Worm (Caenorhabditis elegans) whole organism, L1 larva: ENCODE measurements around the gene rol-8.

Experiments used
- C04F5.9 ChIP-seq: sonication (generic microtip); optimal IDR thresholded peaks from 2 replicates; lab custom pipeline; 2016; ENCODE audit warnings: missing genetic modification characterization, missing compliant biosample characterization
- F16B12.6 ChIP-seq: fragments of 150-350 bp; optimal IDR thresholded peaks from 2 replicates; lab custom pipeline; 2014; ENCODE audit warnings: missing biosample characterization, missing genetic modification characterization
- Y116A8C.19 ChIP-seq: sonication (generic microtip); optimal IDR thresholded peaks from 2 replicates; lab custom pipeline; 2016; ENCODE audit warnings: missing compliant biosample characterization, missing genetic modification characterization, borderline replicate concordance
- aly-2 ChIP-seq: fragments of 150-350 bp; optimal IDR thresholded peaks from 2 replicates; lab custom pipeline; 2014; ENCODE audit warnings: missing biosample characterization, missing genetic modification characterization
- blmp-1 ChIP-seq: fragments of 150-350 bp; optimal IDR thresholded peaks from 2 replicates; lab custom pipeline; 2014; ENCODE audit warnings: missing biosample characterization, missing genetic modification characterization
- ces-1 ChIP-seq: fragments of 150-350 bp; optimal IDR thresholded peaks from 2 replicates; lab custom pipeline; 2014; ENCODE audit warnings: missing biosample characterization, missing genetic modification reagents, missing genetic modification characterization
- dpl-1 ChIP-seq, 3 experiments: fragments of 150-350 bp in 2 of 3; sonication (generic microtip) in 1 of 3; optimal IDR thresholded peaks; 2 replicates each; lab custom pipeline; 2014 to 2017; ENCODE audit warnings: missing biosample characterization in 3 of 3, missing genetic modification characterization in 3 of 3, missing genetic modification reagents in 3 of 3
- egl-27 ChIP-seq, 2 experiments: fragments of 150-350 bp in 1 of 2; sonication (generic microtip); optimal IDR thresholded peaks; 3 replicates each; lab custom pipeline; 2017 to 2018; ENCODE audit warnings: missing biosample characterization in 2 of 2, missing genetic modification characterization in 2 of 2, missing genetic modification reagents in 2 of 2
- fkh-10 ChIP-seq: sonication (generic microtip); optimal IDR thresholded peaks from 2 replicates; lab custom pipeline; 2017; ENCODE audit warnings: missing biosample characterization, missing genetic modification reagents, missing genetic modification characterization
- fkh-4 ChIP-seq: sonication (generic microtip); optimal IDR thresholded peaks from 2 replicates; lab custom pipeline; 2016; ENCODE audit warnings: missing compliant biosample characterization, missing genetic modification characterization, borderline replicate concordance
- fkh-8 ChIP-seq: sonication (generic microtip); optimal IDR thresholded peaks from 2 replicates; lab custom pipeline; 2016; ENCODE audit warnings: mild to moderate bottlenecking, missing genetic modification characterization, missing compliant biosample characterization
- grh-1 ChIP-seq: fragments of 200-800 bp; sonication (Bioruptor generic); IDR thresholded peaks from 2 replicates; pipeline ENCODE4 v1.3.6; 2022; ENCODE audit warnings: missing genetic modification reagents, missing genetic modification characterization, missing compliant biosample characterization
- hlh-17 ChIP-seq: fragments of 200-800 bp; sonication (Bioruptor generic); optimal IDR thresholded peaks from 2 replicates; lab custom pipeline; 2018; ENCODE audit warnings: missing genetic modification characterization, mild to moderate bottlenecking, missing compliant biosample characterization, moderate library complexity, borderline replicate concordance
- hlh-4 ChIP-seq: sonication (generic microtip); optimal IDR thresholded peaks from 2 replicates; lab custom pipeline; 2016; ENCODE audit warnings: mild to moderate bottlenecking, missing genetic modification characterization, missing compliant biosample characterization
- hpl-2 ChIP-seq: fragments of 150-350 bp; optimal IDR thresholded peaks from 2 replicates; lab custom pipeline; 2014; ENCODE audit warnings: missing biosample characterization, missing genetic modification reagents, missing genetic modification characterization
- lin-13 ChIP-seq: fragments of 150-350 bp; optimal IDR thresholded peaks from 2 replicates; lab custom pipeline; 2014; ENCODE audit warnings: missing biosample characterization, missing genetic modification reagents, missing genetic modification characterization
- lin-39 ChIP-seq: fragments of 150-350 bp; optimal IDR thresholded peaks from 2 replicates; lab custom pipeline; 2014; ENCODE audit warnings: missing biosample characterization, missing genetic modification reagents, missing genetic modification characterization
- lsy-2 ChIP-seq, 2 experiments: fragments of 150-350 bp; optimal IDR thresholded peaks; 2 replicates each; lab custom pipeline; 2014; ENCODE audit warnings: missing biosample characterization in 2 of 2, missing genetic modification characterization in 2 of 2
- mab-9 ChIP-seq: fragments of 200-800 bp; sonication (Bioruptor generic); IDR thresholded peaks from 2 replicates; pipeline ENCODE4 v1.3.6; 2022; ENCODE audit warnings: missing genetic modification reagents, missing genetic modification characterization, missing compliant biosample characterization
- nhr-11 ChIP-seq: fragments of 150-350 bp; optimal IDR thresholded peaks from 2 replicates; lab custom pipeline; 2014; ENCODE audit warnings: missing biosample characterization, missing genetic modification characterization
- nhr-12 ChIP-seq: sonication (generic microtip); optimal IDR thresholded peaks from 2 replicates; lab custom pipeline; 2017; ENCODE audit warnings: missing biosample characterization, missing genetic modification characterization
- nhr-20 ChIP-seq: sonication (generic microtip); optimal IDR thresholded peaks from 2 replicates; lab custom pipeline; 2016; ENCODE audit warnings: mild to moderate bottlenecking, missing genetic modification characterization, missing compliant biosample characterization
- nhr-237 ChIP-seq: fragments of 150-350 bp; optimal IDR thresholded peaks from 2 replicates; lab custom pipeline; 2014; ENCODE audit warnings: missing biosample characterization, missing genetic modification characterization
- nhr-28 ChIP-seq: fragments of 150-350 bp; optimal IDR thresholded peaks from 2 replicates; lab custom pipeline; 2014; ENCODE audit warnings: missing biosample characterization, missing genetic modification characterization
- nhr-47 ChIP-seq: sonication (generic microtip); optimal IDR thresholded peaks from 2 replicates; lab custom pipeline; 2016; ENCODE audit warnings: mild to moderate bottlenecking, missing genetic modification characterization, moderate library complexity, missing compliant biosample characterization
- nhr-85 ChIP-seq: sonication (generic microtip); peaks from one replicate; lab custom pipeline; 2016; ENCODE audit warnings: missing genetic modification characterization, inconsistent platforms, missing compliant biosample characterization
- nhr-90 ChIP-seq: sonication (generic microtip); optimal IDR thresholded peaks from 2 replicates; lab custom pipeline; 2016; ENCODE audit warnings: mild to moderate bottlenecking, missing genetic modification characterization, missing compliant biosample characterization; ENCODE audit not compliant: poor library complexity
- rnt-1 ChIP-seq: sonication (generic microtip); optimal IDR thresholded peaks from 2 replicates; lab custom pipeline; 2016; ENCODE audit warnings: mild to moderate bottlenecking, missing genetic modification characterization, moderate library complexity, missing compliant biosample characterization
- skn-1 ChIP-seq: fragments of 150-350 bp; optimal IDR thresholded peaks from 2 replicates; lab custom pipeline; 2014; ENCODE audit warnings: missing biosample characterization, missing genetic modification characterization
- snpc-4 ChIP-seq: fragments of 150-350 bp; optimal IDR thresholded peaks from 2 replicates; lab custom pipeline; 2014; ENCODE audit warnings: missing biosample characterization, missing genetic modification characterization
- snu-23 ChIP-seq: sonication (generic microtip); optimal IDR thresholded peaks from 2 replicates; lab custom pipeline; 2016; ENCODE audit warnings: missing genetic modification characterization, missing compliant biosample characterization
- sox-4 ChIP-seq: sonication (generic microtip); optimal IDR thresholded peaks from 2 replicates; lab custom pipeline; 2016; ENCODE audit warnings: missing genetic modification characterization, missing compliant biosample characterization
- sptf-1 ChIP-seq: fragments of 150-350 bp; optimal IDR thresholded peaks from 2 replicates; lab custom pipeline; 2014; ENCODE audit warnings: missing biosample characterization, missing genetic modification characterization
- swsn-7 ChIP-seq: sonication (generic microtip); optimal IDR thresholded peaks from 2 replicates; lab custom pipeline; 2016; ENCODE audit warnings: missing genetic modification characterization, missing compliant biosample characterization
- unc-62 ChIP-seq: fragments of 150-350 bp; optimal IDR thresholded peaks from 2 replicates; lab custom pipeline; 2014; ENCODE audit warnings: missing biosample characterization, missing genetic modification reagents, missing genetic modification characterization
- unc-86 ChIP-seq: sonication (generic microtip); optimal IDR thresholded peaks from 2 replicates; lab custom pipeline; 2016; ENCODE audit warnings: missing genetic modification characterization, missing compliant biosample characterization
- vab-15 ChIP-seq: sonication (generic microtip); optimal IDR thresholded peaks from 2 replicates; lab custom pipeline; 2017; ENCODE audit warnings: missing genotype, mild to moderate bottlenecking, missing genetic modification characterization, missing compliant biosample characterization
- xbp-1 ChIP-seq: sonication (generic microtip); optimal IDR thresholded peaks from 2 replicates; lab custom pipeline; 2016; ENCODE audit warnings: missing genetic modification characterization, missing compliant biosample characterization
- zag-1 ChIP-seq: fragments of 150-350 bp; optimal IDR thresholded peaks from 2 replicates; lab custom pipeline; 2014; ENCODE audit warnings: missing biosample characterization, missing genetic modification characterization
- zip-4 ChIP-seq: fragments of 200-800 bp; sonication (Bioruptor generic); optimal IDR thresholded peaks from 2 replicates; lab custom pipeline; 2018; ENCODE audit warnings: mild to moderate bottlenecking, missing genetic modification characterization, moderate library complexity, missing compliant biosample characterization
- ztf-11 ChIP-seq, 2 experiments: sonication (generic microtip); optimal IDR thresholded peaks; 2 replicates each; lab custom pipeline; 2016 to 2017; ENCODE audit warnings: missing genetic modification characterization in 2 of 2, missing biosample characterization in 1 of 2, missing compliant biosample characterization in 1 of 2

The rol-8 gene

DNA sequence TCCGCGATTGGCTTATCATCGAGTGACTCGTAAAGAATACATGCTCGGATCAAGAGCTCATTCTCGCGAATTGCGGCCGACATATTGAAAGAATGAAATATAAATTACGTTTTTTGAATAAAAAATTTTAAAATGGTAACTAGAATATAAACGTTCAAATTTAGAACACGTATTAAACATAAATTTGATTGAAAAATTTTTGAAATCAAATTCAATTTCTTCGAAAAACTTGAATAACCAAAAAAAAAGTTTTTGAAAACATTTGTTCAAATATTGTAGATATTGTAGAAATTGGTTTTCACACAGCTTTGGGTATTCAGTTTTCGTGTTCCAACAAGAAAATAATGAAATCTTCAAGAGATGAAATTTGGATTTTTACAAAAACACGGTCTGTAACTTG, 4.1 kb downstream of the rol-8 start, which contains the start of gene fbxa-224:
fbxa-224 (minus strand) TSS at position 101 of the 400 bp plus-strand sequence.
- no peak for TF ChIP-seq hlh-17 (GFP tag; lab: Kevin White, UChicago)
- no peak for TF ChIP-seq zip-4
- no peak for TF ChIP-seq fkh-10 (GFP tag; lab: Kevin White, UChicago)
- no peak for TF ChIP-seq skn-1 (tag; lab: Kevin White, UChicago)
- TF ChIP-seq F16B12.6 = no peak
- no peak for TF ChIP-seq C04F5.9 (tag; lab: Kevin White, UChicago)
- TF ChIP-seq unc-86 (tag; lab: Kevin White, UChicago) = no peak
- TF ChIP-seq sptf-1 (tag; lab: Kevin White, UChicago) = no peak
- TF ChIP-seq xbp-1 (tag; lab: Kevin White, UChicago) = no peak
- TF ChIP-seq grh-1 (GFP tag; lab: Robert Waterston, UW) = no peak
- TF ChIP-seq unc-62 (GFP tag; lab: Kevin White, UChicago) = no peak
- no peak for TF ChIP-seq lin-39
- no peak for TF ChIP-seq blmp-1 (tag; lab: Kevin White, UChicago)
- no peak for TF ChIP-seq ces-1 (GFP tag; lab: Kevin White, UChicago)
- TF ChIP-seq swsn-7 = no peak
- no peak for TF ChIP-seq nhr-90 (tag; lab: Kevin White, UChicago)
- no peak for TF ChIP-seq snpc-4 (tag; lab: Kevin White, UChicago)
- TF ChIP-seq nhr-85 (tag; lab: Kevin White, UChicago) = no peak
- no peak for TF ChIP-seq lsy-2 (tag; optimal IDR thresholded peaks at IDR 0.05; lab: Kevin White, UChicago)
- no peak for TF ChIP-seq aly-2 (tag; lab: Kevin White, UChicago)
- TF ChIP-seq, all 84 proteins: peak for 0

DNA sequence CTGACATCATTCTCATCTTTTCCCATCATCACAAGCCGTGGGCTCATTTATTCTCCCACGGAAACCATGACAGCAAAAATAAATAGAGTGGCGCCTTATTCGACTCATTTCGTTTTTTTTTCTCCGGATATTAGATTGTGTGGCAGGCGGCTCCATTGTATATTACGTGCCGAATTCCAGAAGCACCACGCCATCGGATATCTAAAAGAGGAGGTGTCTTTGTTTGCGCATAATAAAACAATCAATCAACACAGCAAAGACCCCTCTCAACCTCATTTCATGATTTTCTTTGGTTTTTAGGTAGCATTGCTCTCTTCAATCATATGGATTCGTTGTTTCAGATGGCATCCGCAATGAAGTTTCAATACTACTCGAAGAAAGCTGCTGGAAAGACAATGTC, 5.1 kb downstream of the rol-8 start, which contains the start of gene tph-1:
tph-1 (plus strand) TSS at position 301 of the 400 bp plus-strand sequence.
- no peak for TF ChIP-seq fkh-10 (GFP tag; lab: Kevin White, UChicago)
- TF ChIP-seq nhr-90 (tag; lab: Kevin White, UChicago) = no peak
- TF ChIP-seq lin-13 (GFP tag; lab: Kevin White, UChicago) = no peak
- no peak for TF ChIP-seq nhr-12 (tag; lab: Kevin White, UChicago)
- no peak for TF ChIP-seq nhr-47 (tag; lab: Kevin White, UChicago)
- TF ChIP-seq zip-4 = no peak
- no peak for TF ChIP-seq lin-39
- TF ChIP-seq lsy-2 (tag; optimal IDR thresholded peaks at IDR 0.05; lab: Kevin White, UChicago) = no peak
- TF ChIP-seq blmp-1 (tag; lab: Kevin White, UChicago) = no peak
- no peak for TF ChIP-seq nhr-28
- no peak for TF ChIP-seq Y116A8C.19
- no peak for TF ChIP-seq hpl-2 (GFP tag; lab: Kevin White, UChicago)
- TF ChIP-seq mab-9 (GFP tag; lab: Robert Waterston, UW) = no peak
- no peak for TF ChIP-seq nhr-11 (tag; lab: Kevin White, UChicago)
- no peak for TF ChIP-seq dpl-1 (GFP tag; optimal IDR thresholded peaks at IDR 0.05; lab: Kevin White, UChicago)

- TF ChIP-seq F16B12.6 = no peak
- no peak for TF ChIP-seq ztf-11 (tag; optimal IDR thresholded peaks at IDR 0.05; lab: Kevin White, UChicago)
- no peak for TF ChIP-seq fkh-8 (tag; lab: Kevin White, UChicago)
- no peak for TF ChIP-seq C04F5.9 (tag; lab: Kevin White, UChicago)
- TF ChIP-seq zag-1 = no peak
- no peak for TF ChIP-seq lin-13 (GFP tag; lab: Kevin White, UChicago)
- TF ChIP-seq egl-27 (tag; optimal IDR thresholded peaks at IDR 0.05; lab: Kevin White, UChicago) = no peak
- no peak for TF ChIP-seq nhr-20 (tag; lab: Kevin White, UChicago)
- no peak for TF ChIP-seq rnt-1
- TF ChIP-seq hlh-4 (tag; lab: Kevin White, UChicago) = no peak
- TF ChIP-seq vab-15 (tag; lab: Kevin White, UChicago) = no peak
- TF ChIP-seq zip-4 = no peak
- TF ChIP-seq sox-4 (tag; lab: Kevin White, UChicago) = no peak
- TF ChIP-seq fkh-4 (tag; lab: Kevin White, UChicago) = no peak
- TF ChIP-seq nhr-28 = no peak
- TF ChIP-seq nhr-237 = no peak
- TF ChIP-seq snu-23 (GFP tag; lab: Kevin White, UChicago) = no peak
- no peak for TF ChIP-seq lsy-2 (tag; optimal IDR thresholded peaks at IDR 0.05; lab: Kevin White, UChicago)
- TF ChIP-seq hpl-2 (GFP tag; lab: Kevin White, UChicago) = no peak
Measured at ce11 chrII:7553806-7554205, 9.9 kb downstream of the rol-8 start, which contains the start of gene ZK1290.10. Gene ZK1290.10 (minus strand): TSS chrII:7553906.
